Worm (Caenorhabditis elegans) whole organism, L4/young adult: ENCODE measurements around the gene klo-1.

ENCODE experiments used
- W03F9.2 ChIP-seq: fragments of 150-350 bp; optimal IDR thresholded peaks from 2 replicates; lab custom pipeline; 2014; ENCODE audit warnings: missing biosample characterization, missing genetic modification characterization
- dao-5 ChIP-seq: sonication (generic microtip); optimal IDR thresholded peaks from 2 replicates; lab custom pipeline; 2016; ENCODE audit warnings: missing genotype, missing genetic modification characterization, moderate library complexity, missing compliant biosample characterization
- him-1 ChIP-seq: sonication (generic microtip); optimal IDR thresholded peaks from 2 replicates; lab custom pipeline; 2016; ENCODE audit warnings: missing genotype, missing genetic modification reagents, missing genetic modification characterization, missing compliant biosample characterization

The klo-1 gene

ce11 chrIV:7764319-7764718 lies 16.3 kb upstream of the klo-1 start:
- TF ChIP-seq W03F9.2 (tag; lab: Kevin White, UChicago) (peak; percentile 37), dao-5 (tag; lab: Kevin White, UChicago) (no peak)

- TF ChIP-seq him-1 (tag; lab: Kevin White, UChicago), result no peak
- no peak for TF ChIP-seq W03F9.2 (tag; lab: Kevin White, UChicago)
- TF ChIP-seq dao-5 (tag; lab: Kevin White, UChicago), result no peak
Measured at ce11 chrIV:7763748-7764147, 15.7 kb upstream of the klo-1 start, which contains the start of the genes C46A5.6 and C46A5.1. Gene C46A5.6, minus strand, starts transcription at chrIV:7763848. Gene C46A5.1, plus strand, starts transcription at chrIV:7763931.

- TF ChIP-seq W03F9.2 (tag; lab: Kevin White, UChicago) (no peak), dao-5 (tag; lab: Kevin White, UChicago) (no peak), him-1 (tag; lab: Kevin White, UChicago) (no peak)
Measured at ce11 chrIV:7760117-7760516, 12.1 kb upstream of the klo-1 start, which contains the start of gene del-7. Gene del-7, plus strand, starts transcription at chrIV:7760417.

- TF ChIP-seq W03F9.2 (tag; lab: Kevin White, UChicago), result no peak
- TF ChIP-seq him-1 (tag; lab: Kevin White, UChicago), result no peak
- no peak for TF ChIP-seq dao-5 (tag; lab: Kevin White, UChicago)
Measured at ce11 chrIV:7759527-7759926, 11.5 kb upstream of the klo-1 start, which contains the start of gene dsb-3. Gene dsb-3, minus strand, starts transcription at chrIV:7759627.

ce11 chrIV:7757245-7757644 lies 9.2 kb upstream of the klo-1 start, which contains the start of gene C46A5.4:
Gene C46A5.4, minus strand, starts transcription at chrIV:7757345.
- TF ChIP-seq W03F9.2 (tag; lab: Kevin White, UChicago) (no peak), dao-5 (tag; lab: Kevin White, UChicago) (no peak), him-1 (tag; lab: Kevin White, UChicago) (no peak)

- no peak for TF ChIP-seq W03F9.2 (tag; lab: Kevin White, UChicago)
- no peak for TF ChIP-seq him-1 (tag; lab: Kevin White, UChicago)
- TF ChIP-seq dao-5 (tag; lab: Kevin White, UChicago), result no peak
Measured at ce11 chrIV:7754114-7754513, 6.1 kb upstream of the klo-1 start.

- TF ChIP-seq him-1 (tag; lab: Kevin White, UChicago), result no peak
- no peak for TF ChIP-seq dao-5 (tag; lab: Kevin White, UChicago)
- TF ChIP-seq W03F9.2 (tag; lab: Kevin White, UChicago), result no peak
Measured at ce11 chrIV:7753108-7753507, 5.1 kb upstream of the klo-1 start, which contains the start of gene col-14. Gene col-14, plus strand, starts transcription at chrIV:7753408.

- no peak for TF ChIP-seq W03F9.2 (tag; lab: Kevin White, UChicago)
- TF ChIP-seq dao-5 (tag; lab: Kevin White, UChicago), result no peak
Measured at ce11 chrIV:7743539-7743938, 4.5 kb downstream of the klo-1 start, which contains the start of gene npr-35. Gene npr-35, plus strand, starts transcription at chrIV:7743839.

- TF ChIP-seq dao-5 (tag; lab: Kevin White, UChicago), result no peak
- no peak for TF ChIP-seq him-1 (tag; lab: Kevin White, UChicago)
- no peak for TF ChIP-seq W03F9.2 (tag; lab: Kevin White, UChicago)
Measured at ce11 chrIV:7736616-7737015, 11.4 kb downstream of the klo-1 start.

ce11 chrIV:7734619-7735018 lies 13.4 kb downstream of the klo-1 start, which contains the start of gene clx-1:
Gene clx-1, plus strand, starts transcription at chrIV:7734648.
- TF ChIP-seq W03F9.2 (tag; lab: Kevin White, UChicago), result no peak
- TF ChIP-seq dao-5 (tag; lab: Kevin White, UChicago), result no peak
- TF ChIP-seq him-1 (tag; lab: Kevin White, UChicago), result no peak

- TF ChIP-seq W03F9.2 (tag; lab: Kevin White, UChicago), result no peak
Measured at ce11 chrIV:7734173-7734572, 13.9 kb downstream of the klo-1 start.

ce11 chrIV:7731960-7732359 lies 16.1 kb downstream of the klo-1 start, which contains the start of the genes C50F7.9 and C50F7.3:
Gene C50F7.9, minus strand, starts transcription at chrIV:7732060.
Gene C50F7.3, plus strand, starts transcription at chrIV:7732329.
- no peak for TF ChIP-seq W03F9.2 (tag; lab: Kevin White, UChicago)
- no peak for TF ChIP-seq dao-5 (tag; lab: Kevin White, UChicago)
- no peak for TF ChIP-seq him-1 (tag; lab: Kevin White, UChicago)

- no peak for TF ChIP-seq him-1 (tag; lab: Kevin White, UChicago)
- no peak for TF ChIP-seq W03F9.2 (tag; lab: Kevin White, UChicago)
- no peak for TF ChIP-seq dao-5 (tag; lab: Kevin White, UChicago)
Measured at ce11 chrIV:7728402-7728963, 19.5 kb downstream of the klo-1 start, which contains the start of gene sucg-1. Gene sucg-1, plus strand, starts transcription at chrIV:7728913.

ce11 chrIV:7727258-7727657 lies 20.8 kb downstream of the klo-1 start:
- TF ChIP-seq dao-5 (tag; lab: Kevin White, UChicago) (no peak), him-1 (tag; lab: Kevin White, UChicago) (no peak), W03F9.2 (tag; lab: Kevin White, UChicago) (no peak)
